Worm (Caenorhabditis elegans): Measurements from ENCODE around the gene natb-1.

DNA sequence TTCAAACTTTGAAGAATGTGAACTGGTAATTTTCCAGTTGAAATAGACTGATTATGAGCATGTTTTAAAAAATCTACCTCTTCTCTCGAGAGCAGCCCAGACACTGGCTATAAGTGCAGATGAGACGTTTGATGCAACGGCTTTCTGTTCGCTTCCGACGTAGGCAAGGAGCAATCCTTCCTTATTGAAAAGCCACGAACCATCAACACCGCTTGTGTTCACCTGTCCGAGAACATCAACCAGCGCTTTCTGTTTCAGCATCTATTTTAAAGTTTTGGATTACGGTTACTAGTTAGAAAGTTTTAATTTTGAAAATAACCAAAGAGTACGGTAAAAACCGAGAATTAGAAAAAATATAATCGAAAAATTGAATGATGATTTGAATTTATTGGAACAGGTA lies 27.6 kb upstream of the natb-1 start, which contains the start of gene lmtr-2:
- TF ChIP-seq tbx-11 (GFP tag; IDR thresholded peaks at IDR 0.05), result no peak
- no peak for TF ChIP-seq scrt-1 (GFP tag; IDR thresholded peaks at IDR 0.05)
- no peak for TF ChIP-seq ceh-13 (GFP tag; optimal IDR thresholded peaks at IDR 0.05)
- peak; percentile 39 for TF ChIP-seq ama-1 (optimal IDR thresholded peaks at IDR 0.05)
- TF ChIP-seq tbx-37 (GFP tag; conservative IDR thresholded peaks at IDR 0.05), result no peak
- no peak for TF ChIP-seq pes-1 (GFP tag; IDR thresholded peaks at IDR 0.05)
- TF ChIP-seq ets-7 (tag; optimal IDR thresholded peaks at IDR 0.05), result no peak
- TF ChIP-seq ceh-36 (tag; optimal IDR thresholded peaks at IDR 0.05), result no peak
- TF ChIP-seq hnd-1 (tag; optimal IDR thresholded peaks at IDR 0.05), result no peak
- TF ChIP-seq tra-4 (tag; optimal IDR thresholded peaks at IDR 0.05), result no peak
- no peak for TF ChIP-seq hmg-4 (GFP tag; optimal IDR thresholded peaks at IDR 0.05)
- no peak for TF ChIP-seq sea-1 (GFP tag; conservative IDR thresholded peaks at IDR 0.05)
- TF ChIP-seq F13C5.2 (tag; optimal IDR thresholded peaks at IDR 0.05), result no peak
- TF ChIP-seq flt-1 (GFP tag; IDR thresholded peaks at IDR 0.05), result no peak
